Worm (Caenorhabditis elegans): ENCODE measurements around the gene Y36E3A.2.
A peak's percentile ranks its signal among the peaks of the same experiment; 100 is the strongest.

Y36E3A.2 gene

DNA sequence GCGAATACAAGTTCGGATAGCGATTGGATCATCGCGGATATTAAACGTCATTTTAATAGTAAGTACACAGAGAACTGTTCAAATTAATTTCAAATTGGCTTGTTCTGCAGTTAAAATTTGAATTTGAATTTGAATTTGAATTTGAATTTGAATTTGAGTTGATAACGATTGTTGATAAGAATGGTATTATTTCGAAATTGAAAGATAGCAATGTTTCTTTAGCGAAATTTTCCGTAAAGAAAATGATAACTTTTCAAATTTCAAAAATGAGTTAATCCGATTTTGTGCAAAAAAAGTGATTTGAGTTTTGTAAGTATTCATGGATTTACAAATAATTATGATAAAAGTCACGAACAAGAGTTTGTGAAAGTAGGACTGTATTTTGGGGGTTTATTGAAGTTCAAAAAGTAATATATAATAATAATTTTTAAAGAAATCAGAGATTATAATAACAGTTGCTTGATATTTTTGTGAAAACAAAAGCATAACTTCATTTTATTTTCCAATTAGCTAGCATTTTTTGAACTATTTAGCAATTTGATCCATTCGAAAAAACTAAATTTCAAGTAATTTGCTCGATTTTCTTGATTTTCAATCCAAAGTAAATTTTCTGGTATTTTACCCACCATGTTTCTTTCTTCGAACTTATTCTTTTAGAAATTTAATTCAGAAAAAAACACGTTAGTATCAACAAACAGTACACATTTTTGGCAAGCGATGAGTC is at the start of gene Y36E3A.2:
Gene Y36E3A.2 (plus strand): TSS at position 674 of the 724 bp plus-strand sequence.
- TF ChIP-seq ceh-16 (tag; optimal IDR thresholded peaks at IDR 0.05) = no peak
- TF ChIP-seq mdl-1 (tag; optimal IDR thresholded peaks at IDR 0.05) = no peak
- peak; percentile 48 for TF ChIP-seq fos-1 (tag; optimal IDR thresholded peaks at IDR 0.05)

DNA sequence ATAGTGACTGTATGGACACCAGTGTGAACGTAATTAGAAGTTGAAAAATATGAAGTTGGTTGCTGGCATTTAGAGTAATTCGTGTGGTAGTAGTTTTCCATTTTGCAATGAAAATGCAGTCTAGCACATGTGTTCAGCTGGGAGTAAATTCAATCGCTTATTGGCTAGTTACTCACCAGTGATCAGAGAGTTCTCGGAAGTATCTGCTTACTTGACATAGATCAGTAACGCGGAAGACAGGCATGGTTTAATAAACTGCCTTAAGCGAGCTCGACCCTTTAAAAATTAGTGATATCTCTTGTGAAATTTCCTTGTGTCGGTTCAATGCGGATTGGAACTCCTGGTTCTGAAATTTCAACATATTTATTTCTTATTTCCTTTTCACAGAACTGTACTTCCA is 49.6 kb upstream of the Y36E3A.2 start, which contains the start of gene srh-52:
Gene srh-52 (minus strand): TSS at position 101 of the 400 bp plus-strand sequence.
- TF ChIP-seq sma-9 (GFP tag; optimal IDR thresholded peaks at IDR 0.05) = no peak
- no peak for TF ChIP-seq sma-9 (tag; optimal IDR thresholded peaks at IDR 0.05)

DNA sequence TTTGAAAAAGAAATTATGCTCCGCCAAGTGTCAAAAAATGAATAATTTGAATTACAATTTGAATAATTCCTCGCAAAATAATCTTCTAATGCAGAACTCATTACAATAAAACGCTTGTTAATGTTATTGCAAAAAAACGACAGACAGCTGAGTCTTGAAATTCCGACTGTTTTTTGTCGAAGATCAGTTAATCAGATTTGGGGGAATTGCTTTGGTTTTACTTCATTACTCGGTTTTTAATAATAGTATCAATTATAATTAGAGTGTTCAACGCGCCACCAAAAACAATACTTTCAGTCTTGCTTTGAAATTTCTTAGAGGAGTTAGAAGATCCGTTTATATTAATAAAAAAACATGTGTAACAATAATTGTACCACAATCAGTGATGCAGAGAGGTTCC is 47.9 kb upstream of the Y36E3A.2 start, which contains the start of gene srh-122:
Gene srh-122 (minus strand): TSS at position 101 of the 400 bp plus-strand sequence.
- TF ChIP-seq nhr-11 (tag; optimal IDR thresholded peaks at IDR 0.05) (no peak), mbf-1 (tag; optimal IDR thresholded peaks at IDR 0.05) (no peak), lin-13 (GFP tag; optimal IDR thresholded peaks at IDR 0.05) (no peak), nhr-23 (tag; optimal IDR thresholded peaks at IDR 0.05) (no peak), unc-39 (tag; optimal IDR thresholded peaks at IDR 0.05) (no peak), alr-1 (tag; optimal IDR thresholded peaks at IDR 0.05) (no peak), nhr-77 (tag; optimal IDR thresholded peaks at IDR 0.05) (no peak), lin-11 (tag; optimal IDR thresholded peaks at IDR 0.05) (no peak), nhr-6 (tag; optimal IDR thresholded peaks at IDR 0.05) (no peak), nhr-21 (tag; optimal IDR thresholded peaks at IDR 0.05) (no peak)

DNA sequence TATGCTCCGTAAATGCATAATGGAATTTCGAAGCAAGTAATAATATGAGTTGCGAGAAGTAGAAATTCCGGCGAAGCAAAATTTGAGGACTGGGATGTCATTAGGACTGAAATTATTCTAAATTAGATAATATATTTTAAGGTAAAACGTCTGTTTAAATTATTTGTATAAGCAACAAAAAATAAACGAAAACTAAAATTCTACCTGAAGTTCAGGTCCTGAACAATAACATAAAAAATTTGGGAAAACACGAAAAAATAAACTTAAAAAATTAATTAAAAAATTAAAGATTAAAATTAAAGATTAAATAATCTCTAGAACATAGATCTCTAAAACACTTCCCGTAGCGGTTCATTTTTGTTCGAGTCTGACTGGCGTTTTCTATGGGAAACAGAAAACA is 46.0 kb upstream of the Y36E3A.2 start, which contains the start of gene srh-251:
Gene srh-251 (minus strand): TSS at position 101 of the 400 bp plus-strand sequence.
- TF ChIP-seq nhr-237 (tag; optimal IDR thresholded peaks at IDR 0.05) (no peak), alr-1 (tag; optimal IDR thresholded peaks at IDR 0.05) (no peak), unc-39 (tag; optimal IDR thresholded peaks at IDR 0.05) (no peak), nhr-23 (tag; optimal IDR thresholded peaks at IDR 0.05) (no peak), ztf-1 (GFP tag; conservative IDR thresholded peaks at IDR 0.05) (no peak), fos-1 (tag; optimal IDR thresholded peaks at IDR 0.05) (no peak), nhr-12 (tag; optimal IDR thresholded peaks at IDR 0.05) (no peak), blmp-1 (tag; optimal IDR thresholded peaks at IDR 0.05; ENCODE audit: insufficient read depth) (no peak), lin-39 (tag; optimal IDR thresholded peaks at IDR 0.05) (no peak), nhr-25 (tag; optimal IDR thresholded peaks at IDR 0.05) (no peak), egl-27 (tag; optimal IDR thresholded peaks at IDR 0.05) (no peak), sma-9 (GFP tag; optimal IDR thresholded peaks at IDR 0.05) (no peak), sma-9 (tag; optimal IDR thresholded peaks at IDR 0.05) (no peak), aly-2 (tag; optimal IDR thresholded peaks at IDR 0.05) (no peak), nhr-77 (tag; optimal IDR thresholded peaks at IDR 0.05) (no peak), ztf-11 (tag; optimal IDR thresholded peaks at IDR 0.05) (no peak), C34F6.9 (tag; optimal IDR thresholded peaks at IDR 0.05) (no peak), zag-1 (tag; optimal IDR thresholded peaks at IDR 0.05) (no peak), ceh-16 (tag; optimal IDR thresholded peaks at IDR 0.05) (no peak), elt-3 (tag; optimal IDR thresholded peaks at IDR 0.05) (no peak), lin-13 (GFP tag; optimal IDR thresholded peaks at IDR 0.05) (no peak)

DNA sequence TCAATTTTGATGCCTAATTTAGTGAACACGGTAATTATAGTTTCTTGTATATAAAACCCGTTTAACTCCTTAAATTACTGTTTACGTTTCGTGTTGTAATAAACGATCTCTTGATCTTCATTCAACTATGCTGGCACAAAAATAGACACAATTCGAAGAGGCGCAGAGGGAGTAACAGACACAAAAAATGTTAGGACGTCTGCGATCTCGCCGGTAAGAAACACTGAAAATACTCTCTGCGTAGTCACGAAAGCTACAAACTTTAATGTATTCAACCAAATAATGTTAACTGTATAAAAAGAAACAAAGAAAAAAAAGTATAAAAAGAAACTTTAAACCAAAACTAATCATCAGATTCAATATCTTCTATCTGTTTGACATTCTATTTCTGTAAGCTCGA is 45.0 kb upstream of the Y36E3A.2 start, which contains the start of gene dhs-23:
Gene dhs-23 (plus strand): TSS at position 363 of the 400 bp plus-strand sequence.
- TF ChIP-seq fos-1 (tag; optimal IDR thresholded peaks at IDR 0.05) (peak; percentile 1), ceh-16 (tag; optimal IDR thresholded peaks at IDR 0.05) (no peak)

DNA sequence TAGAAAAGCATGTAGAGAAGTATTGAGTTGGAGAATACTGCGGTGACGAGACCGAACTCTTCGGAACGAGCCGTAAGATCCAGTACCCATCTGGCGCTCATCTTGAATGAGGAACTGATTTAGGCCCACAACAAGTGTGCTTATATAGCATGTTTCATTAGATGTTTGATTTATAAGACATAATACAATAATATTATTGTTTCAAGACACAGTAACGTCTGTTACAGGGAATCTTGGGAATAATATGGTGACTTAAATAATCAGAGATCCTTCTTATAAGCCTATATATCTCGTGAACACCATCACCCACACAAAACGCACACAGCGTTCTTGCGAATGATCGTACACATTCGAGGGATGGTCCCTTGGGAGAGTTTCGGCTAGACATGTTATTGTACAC is 42.1 kb upstream of the Y36E3A.2 start, which contains the start of gene str-88:
Gene str-88 (minus strand): TSS at position 101 of the 400 bp plus-strand sequence.
- TF ChIP-seq mbf-1 (tag; optimal IDR thresholded peaks at IDR 0.05) (no peak), blmp-1 (tag; optimal IDR thresholded peaks at IDR 0.05; ENCODE audit: insufficient read depth) (no peak), nhr-11 (tag; optimal IDR thresholded peaks at IDR 0.05) (no peak), nhr-6 (tag; optimal IDR thresholded peaks at IDR 0.05) (no peak), Y55F3AM.14 (GFP tag; optimal IDR thresholded peaks at IDR 0.05) (no peak), snpc-4 (tag; optimal IDR thresholded peaks at IDR 0.05) (no peak), elt-3 (tag; optimal IDR thresholded peaks at IDR 0.05) (no peak), nhr-129 (tag; optimal IDR thresholded peaks at IDR 0.05) (no peak), unc-62 (GFP tag; optimal IDR thresholded peaks at IDR 0.05) (no peak), nhr-21 (tag; optimal IDR thresholded peaks at IDR 0.05) (no peak), nhr-10 (tag; optimal IDR thresholded peaks at IDR 0.05) (no peak), gmeb-1 (tag; optimal IDR thresholded peaks at IDR 0.05) (no peak), sem-4 (tag; optimal IDR thresholded peaks at IDR 0.05) (no peak), peb-1 (tag; optimal IDR thresholded peaks at IDR 0.05) (no peak), sma-3 (GFP tag; optimal IDR thresholded peaks at IDR 0.05) (no peak), skn-1 (tag; optimal IDR thresholded peaks at IDR 0.05) (no peak)

Measured in whole organism, L2 larva.